Worm (Caenorhabditis elegans) whole organism, early embryonic: ENCODE results near the gene eas-1.

Source experiments
- B0310.2 ChIP-seq: sonication (generic microtip); optimal IDR thresholded peaks from 2 replicates; lab custom pipeline; 2016; ENCODE audit warnings: mild to moderate bottlenecking, missing genetic modification characterization, missing compliant biosample characterization
- F13C5.2 ChIP-seq: sonication (generic microtip); optimal IDR thresholded peaks from 2 replicates; lab custom pipeline; 2017; ENCODE audit warnings: mild to moderate bottlenecking, missing genetic modification characterization, inconsistent platforms, missing compliant biosample characterization
- aly-1 ChIP-seq: sonication (generic microtip); optimal IDR thresholded peaks from 2 replicates; lab custom pipeline; 2016; ENCODE audit warnings: missing genetic modification characterization, missing compliant biosample characterization
- ama-1 ChIP-seq: fragments of 150-350 bp; optimal IDR thresholded peaks from 2 replicates; lab custom pipeline; 2014
- ceh-13 ChIP-seq: fragments of 200-800 bp; sonication (Bioruptor generic); optimal IDR thresholded peaks from 2 replicates; lab custom pipeline; 2018; ENCODE audit warnings: mild to moderate bottlenecking, missing genetic modification characterization, missing compliant biosample characterization
- ets-7 ChIP-seq: sonication (generic microtip); optimal IDR thresholded peaks from 2 replicates; lab custom pipeline; 2016; ENCODE audit warnings: missing genotype, missing genetic modification characterization, missing compliant biosample characterization
- flt-1 ChIP-seq: fragments of 200-800 bp; sonication (Bioruptor generic); IDR thresholded peaks from 2 replicates; pipeline ENCODE4 v1.3.6; 2022; ENCODE audit warnings: missing genetic modification characterization, missing compliant biosample characterization
- hmbx-1 ChIP-seq: sonication (generic microtip); optimal IDR thresholded peaks from 2 replicates; lab custom pipeline; 2016; ENCODE audit warnings: mild to moderate bottlenecking, missing genetic modification characterization, missing compliant biosample characterization
- hmg-4 ChIP-seq: fragments of 200-800 bp; sonication (Bioruptor generic); optimal IDR thresholded peaks from 2 replicates; lab custom pipeline; 2018; ENCODE audit warnings: mild to moderate bottlenecking, missing genetic modification characterization, missing compliant biosample characterization
- hnd-1 ChIP-seq: sonication (generic microtip); optimal IDR thresholded peaks from 2 replicates; lab custom pipeline; 2016; ENCODE audit warnings: missing genetic modification characterization, missing compliant biosample characterization
- sea-1 ChIP-seq: fragments of 200-800 bp; sonication (Bioruptor generic); conservative IDR thresholded peaks from 2 replicates; pipeline ENCODE4 v1.3.6; 2022; ENCODE audit warnings: missing genetic modification characterization, missing compliant biosample characterization
- tbx-11 ChIP-seq: fragments of 200-800 bp; sonication (Bioruptor generic); IDR thresholded peaks from 2 replicates; pipeline ENCODE4 v1.3.6; 2022; ENCODE audit warnings: missing genetic modification characterization, missing compliant biosample characterization
- tbx-37 ChIP-seq: fragments of 200-800 bp; sonication (Bioruptor generic); conservative IDR thresholded peaks from 2 replicates; pipeline ENCODE4 v1.3.6; 2022; ENCODE audit warnings: missing genetic modification reagents, missing genetic modification characterization, missing compliant biosample characterization
- tra-4 ChIP-seq: sonication (generic microtip); optimal IDR thresholded peaks from 2 replicates; lab custom pipeline; 2017; ENCODE audit warnings: missing genetic modification characterization, missing compliant biosample characterization

DNA sequence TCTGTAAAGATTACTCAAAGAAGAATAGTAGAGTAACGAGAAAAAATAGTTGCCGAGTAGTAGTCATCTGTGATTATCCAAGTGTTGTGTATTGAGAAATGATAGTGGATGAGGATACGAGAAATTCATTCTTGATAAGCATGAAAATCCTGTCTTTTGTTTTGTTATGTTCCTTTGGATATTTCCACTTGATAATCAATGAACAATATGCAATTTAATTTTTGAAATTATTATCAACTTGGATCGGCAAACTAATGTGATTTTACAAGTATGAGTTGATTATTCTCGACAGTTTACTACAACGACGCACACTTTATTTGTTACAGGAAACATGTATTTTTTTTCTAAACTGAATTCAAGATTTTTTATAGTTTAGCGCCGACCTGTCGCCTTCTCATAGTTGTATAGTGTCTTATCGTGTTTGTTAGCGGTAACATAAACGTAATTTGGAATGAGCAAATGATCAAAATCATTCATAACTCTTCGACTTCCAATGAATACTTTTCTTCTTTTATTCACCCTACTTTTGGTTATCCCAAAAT lies 33.8 kb downstream of the eas-1 start, which contains the start of the genes F26G1.9 and F26G1.10:
- TF ChIP-seq sea-1 (no peak), ama-1 (lab: Kevin White, UChicago) (no peak), aly-1 (tag; lab: Kevin White, UChicago) (no peak), tra-4 (tag; lab: Kevin White, UChicago) (no peak), ets-7 (no peak), hnd-1 (tag; lab: Kevin White, UChicago) (no peak), F13C5.2 (no peak), tbx-37 (GFP tag; lab: Robert Waterston, UW) (no peak), hmbx-1 (no peak), ceh-13 (GFP tag; lab: Kevin White, UChicago) (no peak), B0310.2 (tag; lab: Kevin White, UChicago) (no peak), hmg-4 (GFP tag; lab: Kevin White, UChicago) (no peak), flt-1 (GFP tag; lab: Robert Waterston, UW) (no peak), tbx-11 (GFP tag; lab: Robert Waterston, UW) (no peak)
